Worm (Caenorhabditis elegans) whole organism, L2 larva: ENCODE data around the gene C06G1.1.

Experiments used
- aly-2 ChIP-seq: fragments of 150-350 bp; optimal IDR thresholded peaks from 2 replicates; lab custom pipeline; 2014; ENCODE audit warnings: missing biosample characterization, missing genetic modification characterization
- ceh-16 ChIP-seq: fragments of 150-350 bp; optimal IDR thresholded peaks from 2 replicates; lab custom pipeline; 2014; ENCODE audit warnings: missing biosample characterization, missing genetic modification characterization
- nhr-237 ChIP-seq: fragments of 150-350 bp; optimal IDR thresholded peaks from 2 replicates; lab custom pipeline; 2014; ENCODE audit warnings: missing biosample characterization, missing genetic modification characterization
- nhr-77 ChIP-seq: fragments of 150-350 bp; optimal IDR thresholded peaks from 2 replicates; lab custom pipeline; 2014; ENCODE audit warnings: missing biosample characterization, missing genetic modification characterization
- unc-39 ChIP-seq: fragments of 150-350 bp; optimal IDR thresholded peaks from 2 replicates; lab custom pipeline; 2014; ENCODE audit warnings: missing biosample characterization, missing genetic modification characterization

ce11 chrX:16631847-16632246, 1.3 kb upstream of the C06G1.1 start:
- TF ChIP-seq nhr-237 (tag; lab: Kevin White, UChicago) (no peak), unc-39 (tag; lab: Kevin White, UChicago) (no peak), nhr-77 (tag; lab: Kevin White, UChicago) (no peak), aly-2 (tag; lab: Kevin White, UChicago) (no peak), ceh-16 (tag; lab: Kevin White, UChicago) (no peak)
